Worm (Caenorhabditis elegans): Measurements from ENCODE around the gene oac-11.

DNA sequence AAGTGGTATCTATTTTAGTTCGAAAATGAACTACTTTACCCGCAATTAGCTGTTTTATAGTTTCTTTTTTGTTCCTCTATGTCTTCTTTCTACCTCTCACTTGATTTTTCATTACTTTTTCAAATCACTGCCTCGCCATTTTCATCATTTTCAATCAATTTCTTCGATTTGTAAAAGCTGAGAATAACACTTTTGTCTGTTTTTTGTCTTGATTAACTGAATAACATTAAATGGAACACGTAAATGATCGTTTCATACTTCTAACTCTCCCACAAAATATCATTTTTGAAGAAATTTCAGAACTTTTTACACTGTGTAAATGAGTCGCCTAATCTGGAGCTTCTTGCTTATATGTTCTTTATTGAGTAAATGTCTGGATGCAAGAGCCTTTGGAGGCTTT is 40.4 kb upstream of the oac-11 start, which contains the start of gene F53C3.4:
- no peak for TF ChIP-seq madf-10 (tag; optimal IDR thresholded peaks at IDR 0.05)
- no peak for TF ChIP-seq aptf-2 (GFP tag; conservative IDR thresholded peaks at IDR 0.05)
- no peak for TF ChIP-seq unc-130 (GFP tag; optimal IDR thresholded peaks at IDR 0.05)
- no peak for TF ChIP-seq sdz-38 (tag; optimal IDR thresholded peaks at IDR 0.05)
- TF ChIP-seq nhr-90 (tag; optimal IDR thresholded peaks at IDR 0.05): no peak
- no peak for TF ChIP-seq akir-1 (GFP tag; optimal IDR thresholded peaks at IDR 0.05)
- TF ChIP-seq B0261.1 (tag; optimal IDR thresholded peaks at IDR 0.05): no peak
